Fruit fly (Drosophila melanogaster) whole organism, embryonic: ENCODE measurements around the gene CG32106.

Experiments used
- Ada2b ChIP-seq: fragments of 200-800 bp; sonication (Bioruptor generic); IDR thresholded peaks from 2 replicates; pipeline ENCODE4 v1.3.6; 2022; ENCODE audit warnings: missing biosample characterization, missing genetic modification characterization
- Aef1 ChIP-seq: fragments of 200-800 bp; sonication (Bioruptor generic); IDR thresholded peaks from 3 replicates; pipeline ENCODE4 v1.3.6; 2022; ENCODE audit warnings: missing biosample characterization, missing genetic modification characterization
- B-H2 ChIP-seq: fragments of 200-800 bp; sonication (Bioruptor generic); optimal IDR thresholded peaks from 2 replicates; lab custom pipeline; 2018; ENCODE audit warnings: missing biosample characterization, mild to moderate bottlenecking, missing genetic modification characterization
- CG11085 ChIP-seq: fragments of 200-800 bp; sonication (Bioruptor generic); IDR thresholded peaks from 2 replicates; pipeline ENCODE4 v1.3.6; 2022; ENCODE audit warnings: missing biosample characterization, missing genetic modification characterization
- CG11723 ChIP-seq: fragments of 200-800 bp; sonication (Bioruptor generic); optimal IDR thresholded peaks from 2 replicates; lab custom pipeline; 2017; ENCODE audit warnings: missing biosample characterization, mild to moderate bottlenecking, missing genetic modification characterization
- CG13123 ChIP-seq: fragments of 200-800 bp; sonication (Bioruptor generic); optimal IDR thresholded peaks from 2 replicates; lab custom pipeline; 2016; ENCODE audit warnings: missing biosample characterization, missing genetic modification characterization
- CG13624 ChIP-seq: fragments of 200-800 bp; sonication (Bioruptor generic); optimal IDR thresholded peaks from 2 replicates; lab custom pipeline; 2016; ENCODE audit warnings: missing biosample characterization, missing genetic modification characterization
- CG2202 ChIP-seq: fragments of 200-800 bp; sonication (Bioruptor generic); optimal IDR thresholded peaks from 2 replicates; lab custom pipeline; 2018; ENCODE audit warnings: missing biosample characterization, mild to moderate bottlenecking, missing genetic modification characterization
- CG32767 ChIP-seq: fragments of 200-800 bp; sonication (Bioruptor generic); IDR thresholded peaks from 2 replicates; pipeline ENCODE4 v1.3.6; 2022; ENCODE audit warnings: missing biosample characterization, missing genetic modification characterization
- CG42726 ChIP-seq: fragments of 200-800 bp; sonication (Bioruptor generic); IDR thresholded peaks from 2 replicates; pipeline ENCODE4 v1.3.6; 2022; ENCODE audit warnings: missing biosample characterization, missing genetic modification characterization; ENCODE audit not compliant: partially characterized antibody
- CG4282 ChIP-seq: fragments of 200-800 bp; sonication (Bioruptor generic); optimal IDR thresholded peaks from 2 replicates; lab custom pipeline; 2016; ENCODE audit warnings: missing biosample characterization, missing genetic modification characterization
- CG43689 ChIP-seq: fragments of 200-800 bp; sonication (Bioruptor generic); IDR thresholded peaks from 2 replicates; pipeline ENCODE4 v1.3.6; 2022; ENCODE audit warnings: missing biosample characterization, missing genetic modification characterization
- CG6683 ChIP-seq: fragments of 200-800 bp; sonication (Bioruptor generic); optimal IDR thresholded peaks from 2 replicates; lab custom pipeline; 2017; ENCODE audit warnings: missing biosample characterization, mild to moderate bottlenecking, missing genetic modification characterization, missing genetic modification reagents
- CG6689 ChIP-seq: fragments of 200-800 bp; sonication (Bioruptor generic); IDR thresholded peaks from 2 replicates; pipeline ENCODE4 v1.3.6; 2022; ENCODE audit warnings: missing biosample characterization, missing genetic modification characterization
- CG9932 ChIP-seq: fragments of 200-800 bp; sonication (Bioruptor generic); IDR thresholded peaks from 2 replicates; pipeline ENCODE4 v1.3.6; 2022; ENCODE audit warnings: missing biosample characterization, missing genetic modification characterization
- Camta ChIP-seq: fragments of 200-800 bp; sonication (Bioruptor generic); optimal IDR thresholded peaks from 2 replicates; lab custom pipeline; 2016; ENCODE audit warnings: missing biosample characterization, missing genetic modification characterization
- Dad ChIP-seq: fragments of 200-800 bp; sonication (Bioruptor generic); optimal IDR thresholded peaks from 3 replicates; lab custom pipeline; 2016; ENCODE audit warnings: missing biosample characterization, missing genetic modification characterization
- Dfd ChIP-seq, 2 experiments: fragments of >200 bp; optimal IDR thresholded peaks; 2 replicates each; lab custom pipeline; 2017; ENCODE audit warnings: missing biosample characterization in 2 of 2, missing genetic modification characterization in 2 of 2
- E2f1 ChIP-seq: fragments of 200-800 bp; sonication (Bioruptor generic); IDR thresholded peaks from 2 replicates; pipeline ENCODE4 v1.3.6; 2022; ENCODE audit warnings: missing biosample characterization, missing genetic modification characterization
- Ets65A ChIP-seq: fragments of 200-800 bp; sonication (Bioruptor generic); peaks from one replicate; lab custom pipeline; 2016; ENCODE audit warnings: missing biosample characterization, missing genetic modification characterization
- Fer1 ChIP-seq: fragments of 200-800 bp; sonication (Bioruptor generic); optimal IDR thresholded peaks from 2 replicates; lab custom pipeline; 2017; ENCODE audit warnings: missing biosample characterization, mild to moderate bottlenecking, missing genetic modification characterization
- Gug ChIP-seq: fragments of 200-800 bp; sonication (Bioruptor generic); IDR thresholded peaks from 4 replicates; pipeline ENCODE4 v1.3.6; 2022; ENCODE audit warnings: missing biosample characterization, missing genetic modification characterization
- H15 ChIP-seq: fragments of 200-800 bp; sonication (Bioruptor generic); IDR thresholded peaks from 3 replicates; pipeline ENCODE4 v1.3.6; 2022; ENCODE audit warnings: missing biosample characterization, missing genetic modification characterization
- HLH4C ChIP-seq: fragments of 200-800 bp; sonication (Bioruptor generic); IDR thresholded peaks from 3 replicates; pipeline ENCODE4 v1.3.6; 2022; ENCODE audit warnings: missing biosample characterization, missing genetic modification characterization; ENCODE audit not compliant: partially characterized antibody
- MTF-1 ChIP-seq: fragments of 200-800 bp; sonication (Bioruptor generic); optimal IDR thresholded peaks from 2 replicates; lab custom pipeline; 2018; ENCODE audit warnings: missing biosample characterization, mild to moderate bottlenecking, missing genetic modification characterization, borderline replicate concordance
- NC2α ChIP-seq: fragments of 200-800 bp; sonication (Bioruptor generic); optimal IDR thresholded peaks from 2 replicates; lab custom pipeline; 2016; ENCODE audit warnings: missing biosample characterization, missing genetic modification characterization
- NfI ChIP-seq: fragments of 200-800 bp; sonication (Bioruptor generic); optimal IDR thresholded peaks from 3 replicates; lab custom pipeline; 2018; ENCODE audit warnings: missing biosample characterization, mild to moderate bottlenecking, missing genetic modification characterization, moderate library complexity
- Side ChIP-seq: fragments of 200-800 bp; sonication (Bioruptor generic); optimal IDR thresholded peaks from 2 replicates; lab custom pipeline; 2016; ENCODE audit warnings: missing biosample characterization, missing genetic modification characterization
- Sry-δ ChIP-seq: fragments of 200-800 bp; sonication (Bioruptor generic); optimal IDR thresholded peaks from 2 replicates; lab custom pipeline; 2016; ENCODE audit warnings: missing biosample characterization, missing genetic modification characterization
- Stat92E ChIP-seq, 3 experiments: fragments of >200 bp in 2 of 3; fragments of 200-800 bp in 1 of 3; sonication (Bioruptor generic) in 1 of 3; optimal IDR thresholded peaks; 2 replicates each; lab custom pipeline; 2017 to 2019; ENCODE audit warnings: missing biosample characterization in 3 of 3, missing genetic modification characterization in 3 of 3, mild to moderate bottlenecking in 1 of 3, moderate library complexity in 1 of 3
- aop ChIP-seq: fragments of 200-800 bp; sonication (Bioruptor generic); IDR thresholded peaks from 2 replicates; pipeline ENCODE4 v1.3.6; 2022; ENCODE audit warnings: missing biosample characterization, missing genetic modification characterization
- ara ChIP-seq: fragments of 200-800 bp; sonication (Bioruptor generic); IDR thresholded peaks from 2 replicates; pipeline ENCODE4 v1.3.6; 2022; ENCODE audit warnings: missing biosample characterization, missing genetic modification characterization
- ato ChIP-seq: fragments of 200-800 bp; sonication (Bioruptor generic); IDR thresholded peaks from 2 replicates; pipeline ENCODE4 v1.3.6; 2022; ENCODE audit warnings: missing biosample characterization, missing genetic modification characterization; ENCODE audit not compliant: partially characterized antibody
- bbx ChIP-seq: fragments of 200-800 bp; sonication (Bioruptor generic); IDR thresholded peaks from 2 replicates; pipeline ENCODE4 v1.3.6; 2022; ENCODE audit warnings: missing biosample characterization, missing genetic modification characterization; ENCODE audit not compliant: partially characterized antibody
- bigmax ChIP-seq: fragments of 200-800 bp; sonication (Bioruptor generic); optimal IDR thresholded peaks from 2 replicates; lab custom pipeline; 2018; ENCODE audit warnings: missing biosample characterization, mild to moderate bottlenecking, missing genetic modification characterization
- ftz-f1 ChIP-seq: fragments of 200-800 bp; sonication (Bioruptor generic); optimal IDR thresholded peaks from 2 replicates; lab custom pipeline; 2016; ENCODE audit warnings: missing biosample characterization, missing genetic modification characterization
- kah ChIP-seq: fragments of 200-800 bp; sonication (Bioruptor generic); optimal IDR thresholded peaks from 2 replicates; lab custom pipeline; 2018; ENCODE audit warnings: missing biosample characterization, mild to moderate bottlenecking, missing genetic modification characterization
- kni ChIP-seq: fragments of 200-800 bp; sonication (Bioruptor generic); optimal IDR thresholded peaks from 3 replicates; lab custom pipeline; 2017; ENCODE audit warnings: mild to moderate bottlenecking, missing biosample characterization, missing genetic modification reagents, missing genetic modification characterization
- lbe ChIP-seq: fragments of 200-800 bp; sonication (Bioruptor generic); optimal IDR thresholded peaks from 2 replicates; lab custom pipeline; 2016; ENCODE audit warnings: missing biosample characterization, mild to moderate bottlenecking, missing genetic modification characterization
- lilli ChIP-seq: fragments of 200-800 bp; sonication (Bioruptor generic); optimal IDR thresholded peaks from 3 replicates; lab custom pipeline; 2016; ENCODE audit warnings: missing biosample characterization, missing genetic modification characterization
- prd ChIP-seq, 3 experiments: fragments of >200 bp in 2 of 3; fragments of 200-800 bp in 1 of 3; sonication (Bioruptor generic) in 1 of 3; optimal IDR thresholded peaks in 2 of 3; IDR thresholded peaks in 1 of 3; 2 replicates in 2 of 3; 3 replicates in 1 of 3; pipeline versions ENCODE4 v1.3.6 to Lab custom; 2017 to 2022; ENCODE audit warnings: missing biosample characterization in 1 of 3, missing genetic modification characterization in 1 of 3
- rib ChIP-seq: fragments of 200-800 bp; sonication (Bioruptor generic); IDR thresholded peaks from 2 replicates; pipeline ENCODE4 v1.3.6; 2022; ENCODE audit warnings: missing biosample characterization, missing genetic modification characterization
- sd ChIP-seq: fragments of 200-800 bp; sonication (Bioruptor generic); optimal IDR thresholded peaks from 3 replicates; lab custom pipeline; 2018; ENCODE audit warnings: missing biosample characterization, mild to moderate bottlenecking, missing genetic modification characterization, moderate library complexity
- shn ChIP-seq: fragments of 200-800 bp; sonication (Bioruptor generic); optimal IDR thresholded peaks from 3 replicates; lab custom pipeline; 2016; ENCODE audit warnings: missing biosample characterization, missing genetic modification characterization
- sima ChIP-seq: fragments of 200-800 bp; sonication (Bioruptor generic); optimal IDR thresholded peaks from 2 replicates; lab custom pipeline; 2016; ENCODE audit warnings: missing biosample characterization, missing genetic modification characterization
- slbo ChIP-seq: fragments of 200-800 bp; sonication (Bioruptor generic); IDR thresholded peaks from 2 replicates; pipeline ENCODE4 v1.3.6; 2022; ENCODE audit warnings: missing biosample characterization, missing genetic modification characterization
- sob ChIP-seq: fragments of 200-800 bp; sonication (Bioruptor generic); IDR thresholded peaks from 2 replicates; pipeline ENCODE4 v1.3.6; 2022; ENCODE audit warnings: missing biosample characterization, missing genetic modification characterization
- sr ChIP-seq: fragments of 200-800 bp; sonication (Bioruptor generic); IDR thresholded peaks from 3 replicates; pipeline ENCODE4 v1.3.6; 2022; ENCODE audit warnings: missing biosample characterization, missing genetic modification characterization
- tin ChIP-seq: fragments of 200-800 bp; sonication (Bioruptor generic); optimal IDR thresholded peaks from 3 replicates; lab custom pipeline; 2016; ENCODE audit warnings: missing biosample characterization, missing genetic modification characterization
- vvl ChIP-seq: fragments of 200-800 bp; sonication (Bioruptor generic); IDR thresholded peaks from 2 replicates; pipeline ENCODE4 v1.3.6; 2022; ENCODE audit warnings: missing biosample characterization, missing genetic modification characterization
- zfh1 ChIP-seq: fragments of 200-800 bp; sonication (Bioruptor generic); IDR thresholded peaks from 3 replicates; pipeline ENCODE4 v1.3.6; 2022; ENCODE audit warnings: missing biosample characterization, missing genetic modification characterization

The CG32106 gene

dm6 chr3L:12813907-12814306 is 35.4 kb upstream of the CG32106 start, which contains the start of the genes Sf3a2 and CG42588 (continued):
- TF ChIP-seq CG6689, result peak; percentile 60; the same call in 1 of the 2 replicates
- no peak for TF ChIP-seq sr
- TF ChIP-seq Dad (GFP tag; lab: Kevin White, UChicago), result peak; percentile 45
- TF ChIP-seq B-H2, result peak; percentile 59
- TF ChIP-seq ara (GFP tag; lab: Robert Waterston, UW), result peak; percentile 63
- peak; percentile 17 for TF ChIP-seq NC2α (GFP tag; lab: Kevin White, UChicago)
- TF ChIP-seq kah (GFP tag; lab: Kevin White, UChicago), result no peak
- TF ChIP-seq sd (tag; lab: Kevin White, UChicago), result no peak
- no peak for TF ChIP-seq sima (GFP tag; lab: Kevin White, UChicago)
- peak; percentile 68; the same call in 2 of the 3 replicates for TF ChIP-seq H15
- peak; percentile 5 for TF ChIP-seq shn (GFP tag; lab: Kevin White, UChicago)
- peak; percentile 75; the same call in 3 of the 4 replicates for TF ChIP-seq Gug (GFP tag; lab: Robert Waterston, UW)
- peak; percentile 74 for TF ChIP-seq tin (GFP tag; lab: Kevin White, UChicago)
- no peak for TF ChIP-seq aop (GFP tag; lab: Robert Waterston, UW)
- no peak for TF ChIP-seq prd (optimal IDR thresholded peaks at IDR 0.05; lab: Kevin White, UChicago)
- peak; percentile 83; the same call in 2 of the 3 replicates for TF ChIP-seq prd (GFP tag; IDR thresholded peaks at IDR 0.05; lab: Robert Waterston, UW)
- TF ChIP-seq CG11723, result no peak
- TF ChIP-seq CG9932 (GFP tag; lab: Robert Waterston, UW), result peak; percentile 89
- no peak for TF ChIP-seq NfI (GFP tag; lab: Kevin White, UChicago)
- TF ChIP-seq ato (GFP tag; lab: Robert Waterston, UW), result 0 out of 2 replicates have a peak, but pooled peaks have one; percentile 29
- TF ChIP-seq sob (GFP tag; lab: Robert Waterston, UW), result peak; percentile 69; the same call in 1 of the 2 replicates
- peak; percentile 39 for TF ChIP-seq lbe (GFP tag; lab: Kevin White, UChicago)
- TF ChIP-seq Ada2b, result peak; percentile 58
- TF ChIP-seq lilli, result peak; percentile 80
- TF ChIP-seq Stat92E (GFP tag; optimal IDR thresholded peaks at IDR 0.05; lab: Kevin White, UChicago), result peak in 1 of 3 experiments; percentile 54
- peak; percentile 2 for TF ChIP-seq CG2202 (tag; lab: Kevin White, UChicago)
- TF ChIP-seq Camta (GFP tag; lab: Kevin White, UChicago), result no peak
- TF ChIP-seq E2f1 (GFP tag; lab: Robert Waterston, UW), result peak; percentile 63
- peak; percentile 10 for TF ChIP-seq ftz-f1 (GFP tag; lab: Kevin White, UChicago)
- peak; percentile 70 for TF ChIP-seq zfh1 (GFP tag; lab: Robert Waterston, UW)
- TF ChIP-seq CG43689 (GFP tag; lab: Robert Waterston, UW), result no peak
- peak; percentile 88; the same call in 1 of the 2 replicates for TF ChIP-seq vvl (GFP tag; lab: Robert Waterston, UW)
- peak; percentile 39; the same call in 1 of the 2 replicates for TF ChIP-seq CG42726 (GFP tag; lab: Robert Waterston, UW)
- TF ChIP-seq CG4282 (GFP tag; lab: Kevin White, UChicago), result no peak
- no peak for TF ChIP-seq kni (GFP tag; lab: Kevin White, UChicago)
- no peak for TF ChIP-seq bigmax (GFP tag; lab: Kevin White, UChicago)
- TF ChIP-seq Aef1, result peak; percentile 84; the same call in 2 of the 3 replicates
- TF ChIP-seq slbo (GFP tag; lab: Robert Waterston, UW), result peak; percentile 94
- peak; percentile 23 for TF ChIP-seq Fer1
- TF ChIP-seq CG13624, result peak; percentile 64
- TF ChIP-seq HLH4C, result peak; percentile 67
- TF ChIP-seq rib (GFP tag; lab: Robert Waterston, UW), result 0 out of 2 replicates have a peak, but pooled peaks have one; percentile 24
- TF ChIP-seq Ets65A (GFP tag; lab: Kevin White, UChicago), result peak; percentile 96
- no peak for TF ChIP-seq CG11085 (GFP tag; lab: Robert Waterston, UW)
- peak; percentile 80 for TF ChIP-seq Sry-δ (GFP tag; lab: Kevin White, UChicago)
- no peak for TF ChIP-seq Side
- TF ChIP-seq Dfd (GFP tag; optimal IDR thresholded peaks at IDR 0.05; lab: Kevin White, UChicago), result no peak
- TF ChIP-seq MTF-1 (GFP tag; lab: Kevin White, UChicago), result no peak
- TF ChIP-seq CG13123 (GFP tag; lab: Kevin White, UChicago), result peak; percentile 25
- peak; percentile 63 for TF ChIP-seq CG32767 (GFP tag; lab: Robert Waterston, UW)
- TF ChIP-seq bbx (GFP tag; lab: Robert Waterston, UW), result peak; percentile 74
- no peak for TF ChIP-seq CG6683 (GFP tag; lab: Kevin White, UChicago)
